Worm (Caenorhabditis elegans): Measurements from ENCODE around the gene ZK856.7.

- TF ChIP-seq ztf-29 (GFP tag; IDR thresholded peaks at IDR 0.05) (no peak), med-1 (GFP tag; optimal IDR thresholded peaks at IDR 0.05; ENCODE audit: insufficient read depth) (no peak), flt-1 (GFP tag; IDR thresholded peaks at IDR 0.05) (no peak)
Measured at ce11 chrV:10241121-10241803, 39.4 kb downstream of the ZK856.7 start, which contains the start of the genes C12D8.21 and col-148.
